Fruit fly (Drosophila melanogaster) whole organism, pupa: ENCODE data around the gene Cyp12e1.
A peak's percentile ranks its signal among the peaks of the same experiment; 100 is the strongest.

Experiments used
- CG10348 ChIP-seq: fragments of 200-800 bp; sonication (Bioruptor generic); IDR thresholded peaks from 2 replicates; pipeline ENCODE4 v1.3.6; 2022; ENCODE audit warnings: missing biosample characterization, missing genetic modification characterization
- CG34367 ChIP-seq: fragments of 200-800 bp; sonication (Bioruptor generic); optimal IDR thresholded peaks from 2 replicates; lab custom pipeline; 2018; ENCODE audit warnings: missing biosample characterization, mild to moderate bottlenecking, missing genetic modification characterization
- CG4496 ChIP-seq: fragments of 200-800 bp; sonication (Bioruptor generic); IDR thresholded peaks from 3 replicates; pipeline ENCODE4 v1.3.6; 2022; ENCODE audit warnings: missing biosample characterization, missing genetic modification characterization
- CG8301 ChIP-seq: fragments of 200-800 bp; sonication (Bioruptor generic); optimal IDR thresholded peaks from 2 replicates; lab custom pipeline; 2018; ENCODE audit warnings: missing biosample characterization, mild to moderate bottlenecking, missing genetic modification characterization
- CG9948 ChIP-seq: fragments of 200-800 bp; sonication (Bioruptor generic); optimal IDR thresholded peaks from 2 replicates; lab custom pipeline; 2018; ENCODE audit warnings: missing biosample characterization, mild to moderate bottlenecking, missing genetic modification characterization, moderate library complexity
- EcR ChIP-seq: fragments of 200-800 bp; sonication (Bioruptor generic); optimal IDR thresholded peaks from 3 replicates; lab custom pipeline; 2019; ENCODE audit warnings: missing biosample characterization, missing genetic modification characterization, mild to moderate bottlenecking, moderate library complexity, missing genetic modification reagents
- Pif1A ChIP-seq: fragments of 200-800 bp; sonication (Bioruptor generic); optimal IDR thresholded peaks from 3 replicates; lab custom pipeline; 2016; ENCODE audit warnings: missing biosample characterization, missing genetic modification characterization
- fd96Ca ChIP-seq: fragments of 200-800 bp; sonication (Bioruptor generic); IDR thresholded peaks from 3 replicates; pipeline ENCODE4 v1.3.6; 2022; ENCODE audit warnings: missing biosample characterization, missing genetic modification characterization
- gl ChIP-seq: fragments of 200-800 bp; sonication (Bioruptor generic); optimal IDR thresholded peaks from 2 replicates; lab custom pipeline; 2018; ENCODE audit warnings: missing biosample characterization, mild to moderate bottlenecking, missing genetic modification characterization
- rn ChIP-seq: fragments of 200-800 bp; sonication (Bioruptor generic); IDR thresholded peaks from 2 replicates; pipeline ENCODE4 v1.3.6; 2022; ENCODE audit warnings: missing biosample characterization, missing genetic modification characterization

DNA sequence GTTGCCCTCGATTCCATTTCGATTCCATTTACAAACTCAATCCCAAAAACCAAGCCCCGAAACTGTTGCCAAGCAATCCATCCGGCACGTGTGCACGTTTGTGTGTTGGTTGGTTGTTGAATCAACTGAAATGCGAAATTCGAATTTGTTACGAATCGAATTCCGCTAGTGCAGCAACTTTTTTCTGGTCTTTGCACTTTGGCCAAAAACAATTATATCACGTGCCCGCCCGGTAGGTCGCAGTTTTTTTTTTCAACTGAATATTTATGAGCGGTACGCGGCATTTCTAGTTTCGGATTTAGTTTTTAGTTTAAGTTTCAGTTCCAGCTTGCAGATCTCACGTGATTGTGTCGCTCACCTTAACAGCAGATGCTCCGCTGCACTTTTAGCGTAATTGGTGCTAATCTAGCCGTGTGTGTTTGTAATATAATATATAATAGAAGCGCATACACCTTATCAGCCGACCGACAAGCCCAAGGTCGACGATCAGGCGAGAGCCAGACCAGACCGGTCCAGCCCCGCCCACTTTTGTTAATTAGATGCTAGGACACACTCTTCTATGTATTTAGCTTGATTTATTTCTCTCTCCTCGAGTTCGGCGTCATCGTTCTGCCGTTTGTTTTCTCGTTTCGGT lies 41.5 kb upstream of the Cyp12e1 start:
- TF ChIP-seq CG9948 (tag; lab: Kevin White, UChicago): no peak
- no peak for TF ChIP-seq CG10348 (GFP tag; lab: Robert Waterston, UW)
- TF ChIP-seq gl (tag; lab: Kevin White, UChicago): no peak
- no peak for TF ChIP-seq rn
- TF ChIP-seq Pif1A: no peak
- TF ChIP-seq EcR: peak; percentile 48
- no peak for TF ChIP-seq CG4496 (GFP tag; lab: Robert Waterston, UW)
- no peak for TF ChIP-seq CG34367 (tag; lab: Kevin White, UChicago)
- no peak for TF ChIP-seq fd96Ca
- no peak for TF ChIP-seq CG8301 (tag; lab: Kevin White, UChicago)
